Worm (Caenorhabditis elegans) whole organism, early embryonic: ENCODE results near the gene Y57G11C.36.

Experiments used
- B0310.2 ChIP-seq: sonication (generic microtip); optimal IDR thresholded peaks from 2 replicates; lab custom pipeline; 2016; ENCODE audit warnings: mild to moderate bottlenecking, missing genetic modification characterization, missing compliant biosample characterization
- ama-1 ChIP-seq: fragments of 150-350 bp; optimal IDR thresholded peaks from 2 replicates; lab custom pipeline; 2014
- ceh-13 ChIP-seq: fragments of 200-800 bp; sonication (Bioruptor generic); optimal IDR thresholded peaks from 2 replicates; lab custom pipeline; 2018; ENCODE audit warnings: mild to moderate bottlenecking, missing genetic modification characterization, missing compliant biosample characterization
- ceh-36 ChIP-seq: sonication (generic microtip); optimal IDR thresholded peaks from 2 replicates; lab custom pipeline; 2016; ENCODE audit warnings: missing genetic modification characterization, inconsistent platforms, missing compliant biosample characterization
- ets-7 ChIP-seq: sonication (generic microtip); optimal IDR thresholded peaks from 2 replicates; lab custom pipeline; 2016; ENCODE audit warnings: missing genotype, missing genetic modification characterization, missing compliant biosample characterization
- flt-1 ChIP-seq: fragments of 200-800 bp; sonication (Bioruptor generic); IDR thresholded peaks from 2 replicates; pipeline ENCODE4 v1.3.6; 2022; ENCODE audit warnings: missing genetic modification characterization, missing compliant biosample characterization
- hmg-4 ChIP-seq: fragments of 200-800 bp; sonication (Bioruptor generic); optimal IDR thresholded peaks from 2 replicates; lab custom pipeline; 2018; ENCODE audit warnings: mild to moderate bottlenecking, missing genetic modification characterization, missing compliant biosample characterization
- hnd-1 ChIP-seq: sonication (generic microtip); optimal IDR thresholded peaks from 2 replicates; lab custom pipeline; 2016; ENCODE audit warnings: missing genetic modification characterization, missing compliant biosample characterization
- tbx-37 ChIP-seq: fragments of 200-800 bp; sonication (Bioruptor generic); conservative IDR thresholded peaks from 2 replicates; pipeline ENCODE4 v1.3.6; 2022; ENCODE audit warnings: missing genetic modification reagents, missing genetic modification characterization, missing compliant biosample characterization

ce11 chrIV:14773280-14774071 is at the start of gene Y57G11C.36:
- TF ChIP-seq B0310.2 (tag; lab: Kevin White, UChicago), result no peak
- TF ChIP-seq flt-1, result no peak
- no peak for TF ChIP-seq hnd-1
- TF ChIP-seq ets-7 (tag; lab: Kevin White, UChicago), result no peak
- no peak for TF ChIP-seq hmg-4 (GFP tag; lab: Kevin White, UChicago)
- TF ChIP-seq ceh-36 (tag; lab: Kevin White, UChicago), result no peak
- no peak for TF ChIP-seq ama-1
- TF ChIP-seq ceh-13, result no peak
- TF ChIP-seq tbx-37 (GFP tag; lab: Robert Waterston, UW), result no peak
